Fruit fly (Drosophila melanogaster) whole organism, embryonic: ENCODE results near the gene CG32099.

Experiments
- Asciz ChIP-seq: fragments of 200-800 bp; sonication (Bioruptor generic); optimal IDR thresholded peaks from 2 replicates; lab custom pipeline; 2017; ENCODE audit warnings: missing biosample characterization, mild to moderate bottlenecking, missing genetic modification characterization, missing genetic modification reagents
- BEAF-32 ChIP-seq: fragments of 200-800 bp; sonication (Bioruptor generic); optimal IDR thresholded peaks from 3 replicates; lab custom pipeline; 2017; ENCODE audit warnings: missing biosample characterization, missing genetic modification characterization, mild to moderate bottlenecking, moderate library complexity, missing genetic modification reagents
- Bgb ChIP-seq: fragments of 200-800 bp; sonication (Bioruptor generic); IDR thresholded peaks from 2 replicates; pipeline ENCODE4 v1.3.6; 2022; ENCODE audit warnings: missing biosample characterization, missing genetic modification characterization; ENCODE audit not compliant: partially characterized antibody
- CG10321 ChIP-seq: fragments of 200-800 bp; sonication (Bioruptor generic); IDR thresholded peaks from 2 replicates; pipeline ENCODE4 v1.3.6; 2022; ENCODE audit warnings: missing biosample characterization, missing genetic modification characterization
- CG10543 ChIP-seq: fragments of 200-800 bp; sonication (Bioruptor generic); optimal IDR thresholded peaks from 3 replicates; lab custom pipeline; 2017; ENCODE audit warnings: missing biosample characterization, mild to moderate bottlenecking, missing genetic modification characterization, moderate library complexity
- CG11504 ChIP-seq: fragments of 200-800 bp; sonication (Bioruptor generic); optimal IDR thresholded peaks from 3 replicates; lab custom pipeline; 2019; ENCODE audit warnings: missing biosample characterization, mild to moderate bottlenecking, missing genetic modification characterization, moderate library complexity
- CG11560 ChIP-seq: fragments of 200-800 bp; sonication (Bioruptor generic); IDR thresholded peaks from 3 replicates; pipeline ENCODE4 v1.3.6; 2022; ENCODE audit warnings: missing biosample characterization, missing genetic modification characterization
- CG12071 ChIP-seq: fragments of 200-800 bp; sonication (Bioruptor generic); optimal IDR thresholded peaks from 3 replicates; lab custom pipeline; 2018; ENCODE audit warnings: missing biosample characterization, mild to moderate bottlenecking, missing genetic modification characterization
- CG12391 ChIP-seq: fragments of 200-800 bp; sonication (Bioruptor generic); optimal IDR thresholded peaks from 3 replicates; lab custom pipeline; 2018; ENCODE audit warnings: missing biosample characterization, mild to moderate bottlenecking, missing genetic modification characterization, moderate library complexity
- CG12659 ChIP-seq: fragments of 200-800 bp; sonication (Bioruptor generic); optimal IDR thresholded peaks from 3 replicates; lab custom pipeline; 2017; ENCODE audit warnings: mild to moderate bottlenecking, missing biosample characterization, missing genetic modification reagents, missing genetic modification characterization
- CG13287 ChIP-seq: fragments of 200-800 bp; sonication (Bioruptor generic); IDR thresholded peaks from 2 replicates; pipeline ENCODE4 v1.3.6; 2022; ENCODE audit warnings: missing biosample characterization, missing genetic modification characterization; ENCODE audit not compliant: partially characterized antibody
- CG1603 ChIP-seq: fragments of 200-800 bp; sonication (Bioruptor generic); optimal IDR thresholded peaks from 2 replicates; lab custom pipeline; 2019; ENCODE audit warnings: missing biosample characterization, mild to moderate bottlenecking, missing genetic modification characterization, moderate library complexity
- CG16863 ChIP-seq: fragments of 200-800 bp; sonication (Bioruptor generic); optimal IDR thresholded peaks from 3 replicates; lab custom pipeline; 2016; ENCODE audit warnings: missing biosample characterization, missing genetic modification characterization
- CG18599 ChIP-seq: fragments of 200-800 bp; sonication (Bioruptor generic); optimal IDR thresholded peaks from 3 replicates; lab custom pipeline; 2017; ENCODE audit warnings: missing biosample characterization, missing genetic modification characterization, mild to moderate bottlenecking, moderate library complexity, missing genetic modification reagents
- CG31441 ChIP-seq: fragments of 200-800 bp; sonication (Bioruptor generic); IDR thresholded peaks from 2 replicates; pipeline ENCODE4 v1.3.6; 2022; ENCODE audit warnings: missing biosample characterization, missing genetic modification characterization
- CG34422 ChIP-seq: fragments of 200-800 bp; sonication (Bioruptor generic); IDR thresholded peaks from 3 replicates; pipeline ENCODE4 v1.3.6; 2022; ENCODE audit warnings: missing biosample characterization, missing genetic modification characterization
- CG4617 ChIP-seq: fragments of 200-800 bp; sonication (Bioruptor generic); optimal IDR thresholded peaks from 3 replicates; lab custom pipeline; 2016; ENCODE audit warnings: missing biosample characterization, missing genetic modification characterization, borderline replicate concordance
- CG6175 ChIP-seq: fragments of 200-800 bp; sonication (Bioruptor generic); IDR thresholded peaks from 3 replicates; pipeline ENCODE4 v1.3.6; 2022; ENCODE audit warnings: missing biosample characterization, missing genetic modification characterization
- CG6654 ChIP-seq: fragments of 200-800 bp; sonication (Bioruptor generic); optimal IDR thresholded peaks from 2 replicates; lab custom pipeline; 2017; ENCODE audit warnings: missing biosample characterization, mild to moderate bottlenecking, missing genetic modification characterization
- CG9437 ChIP-seq: fragments of 200-800 bp; sonication (Bioruptor generic); optimal IDR thresholded peaks from 2 replicates; lab custom pipeline; 2018; ENCODE audit warnings: missing biosample characterization, mild to moderate bottlenecking, missing genetic modification characterization
- CoRest ChIP-seq: fragments of 200-800 bp; sonication (Bioruptor generic); optimal IDR thresholded peaks from 3 replicates; lab custom pipeline; 2018; ENCODE audit warnings: missing biosample characterization, mild to moderate bottlenecking, missing genetic modification characterization, moderate library complexity
- D19A ChIP-seq: fragments of 200-800 bp; optimal IDR thresholded peaks from 3 replicates; lab custom pipeline; 2019; ENCODE audit warnings: missing biosample characterization, mild to moderate bottlenecking, missing genetic modification characterization, moderate library complexity
- Dip3 ChIP-seq: fragments of 200-800 bp; sonication (Bioruptor generic); optimal IDR thresholded peaks from 3 replicates; lab custom pipeline; 2016; ENCODE audit warnings: missing biosample characterization, missing genetic modification characterization
- Dp ChIP-seq: fragments of 200-800 bp; sonication (Bioruptor generic); optimal IDR thresholded peaks from 2 replicates; lab custom pipeline; 2018; ENCODE audit warnings: missing biosample characterization, mild to moderate bottlenecking, missing genetic modification characterization, moderate library complexity
- Dref ChIP-seq: fragments of 200-800 bp; sonication (Bioruptor generic); IDR thresholded peaks from 2 replicates; pipeline ENCODE4 v1.3.6; 2022; ENCODE audit warnings: missing biosample characterization, missing genetic modification characterization
- E2f2 ChIP-seq: fragments of 200-800 bp; sonication (Bioruptor generic); IDR thresholded peaks from 2 replicates; pipeline ENCODE4 v1.3.6; 2022; ENCODE audit warnings: missing biosample characterization, missing genetic modification characterization
- Ets65A ChIP-seq: fragments of 200-800 bp; sonication (Bioruptor generic); peaks from one replicate; lab custom pipeline; 2016; ENCODE audit warnings: missing biosample characterization, missing genetic modification characterization
- Hr78 ChIP-seq, 2 experiments: fragments of 200-800 bp in 1 of 2; fragments of >200 bp in 1 of 2; sonication (Bioruptor generic) in 1 of 2; optimal IDR thresholded peaks; 2 replicates each; lab custom pipeline; 2017 to 2019; ENCODE audit warnings: missing biosample characterization in 2 of 2, missing genetic modification characterization in 2 of 2, mild to moderate bottlenecking in 1 of 2, moderate library complexity in 1 of 2
- Myb ChIP-seq: fragments of 200-800 bp; sonication (Bioruptor generic); optimal IDR thresholded peaks from 2 replicates; lab custom pipeline; 2016; ENCODE audit warnings: missing biosample characterization, missing genetic modification characterization
- Nf-YC ChIP-seq: fragments of 200-800 bp; optimal IDR thresholded peaks from 3 replicates; lab custom pipeline; 2019; ENCODE audit warnings: missing biosample characterization, mild to moderate bottlenecking, missing genetic modification characterization, moderate library complexity
- Poxn ChIP-seq: fragments of 200-800 bp; sonication (Bioruptor generic); IDR thresholded peaks from 2 replicates; pipeline ENCODE4 v1.3.6; 2022; ENCODE audit warnings: missing biosample characterization, missing genetic modification characterization
- Sox102F ChIP-seq: fragments of 200-800 bp; sonication (Bioruptor generic); optimal IDR thresholded peaks from 2 replicates; lab custom pipeline; 2018; ENCODE audit warnings: missing biosample characterization, mild to moderate bottlenecking, missing genetic modification characterization, moderate library complexity
- Spps ChIP-seq: fragments of 200-800 bp; sonication (Bioruptor generic); optimal IDR thresholded peaks from 2 replicates; lab custom pipeline; 2018; ENCODE audit warnings: missing biosample characterization, mild to moderate bottlenecking, missing genetic modification characterization
- Sry-δ ChIP-seq: fragments of 200-800 bp; sonication (Bioruptor generic); optimal IDR thresholded peaks from 2 replicates; lab custom pipeline; 2016; ENCODE audit warnings: missing biosample characterization, missing genetic modification characterization
- Ssrp ChIP-seq: fragments of 200-800 bp; sonication (Bioruptor generic); optimal IDR thresholded peaks from 2 replicates; lab custom pipeline; 2018; ENCODE audit warnings: missing biosample characterization, mild to moderate bottlenecking, missing genetic modification characterization, moderate library complexity
- bbx ChIP-seq: fragments of 200-800 bp; sonication (Bioruptor generic); IDR thresholded peaks from 2 replicates; pipeline ENCODE4 v1.3.6; 2022; ENCODE audit warnings: missing biosample characterization, missing genetic modification characterization; ENCODE audit not compliant: partially characterized antibody
- bcd ChIP-seq: fragments of 200-800 bp; sonication (Bioruptor generic); optimal IDR thresholded peaks from 2 replicates; lab custom pipeline; 2017; ENCODE audit warnings: missing biosample characterization, mild to moderate bottlenecking, missing genetic modification characterization
- br ChIP-seq: fragments of >200 bp; optimal IDR thresholded peaks from 2 replicates; lab custom pipeline; 2017
- chif ChIP-seq, 2 experiments: fragments of 200-800 bp; sonication (Bioruptor generic); optimal IDR thresholded peaks; 3 replicates each; lab custom pipeline; 2016; ENCODE audit warnings: missing biosample characterization in 2 of 2, missing genetic modification characterization in 2 of 2
- eve ChIP-seq, 2 experiments: fragments of >200 bp; optimal IDR thresholded peaks; 2 replicates each; lab custom pipeline; 2017; ENCODE audit warnings: missing biosample characterization in 2 of 2, missing genetic modification characterization in 2 of 2
- ewg ChIP-seq: fragments of 200-800 bp; sonication (Bioruptor generic); optimal IDR thresholded peaks from 3 replicates; lab custom pipeline; 2017; ENCODE audit warnings: mild to moderate bottlenecking, missing biosample characterization, missing genetic modification reagents, missing genetic modification characterization
- gfzf ChIP-seq: fragments of 200-800 bp; sonication (Bioruptor generic); optimal IDR thresholded peaks from 2 replicates; lab custom pipeline; 2016; ENCODE audit warnings: missing biosample characterization, mild to moderate bottlenecking, missing genetic modification characterization, moderate library complexity
- gsb ChIP-seq: fragments of 200-800 bp; sonication (Bioruptor generic); IDR thresholded peaks from 2 replicates; pipeline ENCODE4 v1.3.6; 2022; ENCODE audit warnings: missing biosample characterization, missing genetic modification characterization
- ken ChIP-seq: fragments of 200-800 bp; sonication (Bioruptor generic); IDR thresholded peaks from 3 replicates; pipeline ENCODE4 v1.3.6; 2022; ENCODE audit warnings: missing biosample characterization, missing genetic modification characterization
- nmo ChIP-seq: fragments of 200-800 bp; sonication (Bioruptor generic); optimal IDR thresholded peaks from 2 replicates; lab custom pipeline; 2018; ENCODE audit warnings: missing biosample characterization, mild to moderate bottlenecking, missing genetic modification characterization, moderate library complexity
- phol ChIP-seq: fragments of 200-800 bp; sonication (Bioruptor generic); optimal IDR thresholded peaks from 3 replicates; lab custom pipeline; 2018; ENCODE audit warnings: missing biosample characterization, mild to moderate bottlenecking, missing genetic modification characterization, moderate library complexity
- salm ChIP-seq: fragments of 200-800 bp; sonication (Bioruptor generic); optimal IDR thresholded peaks from 2 replicates; lab custom pipeline; 2018; ENCODE audit warnings: missing biosample characterization, mild to moderate bottlenecking, missing genetic modification characterization
- sisA ChIP-seq: fragments of 200-800 bp; sonication (Bioruptor generic); IDR thresholded peaks from 2 replicates; pipeline ENCODE4 v1.3.6; 2022; ENCODE audit warnings: missing biosample characterization, missing genetic modification characterization
- slbo ChIP-seq: fragments of 200-800 bp; sonication (Bioruptor generic); IDR thresholded peaks from 2 replicates; pipeline ENCODE4 v1.3.6; 2022; ENCODE audit warnings: missing biosample characterization, missing genetic modification characterization
- trh ChIP-seq: fragments of 200-800 bp; sonication (Bioruptor generic); optimal IDR thresholded peaks from 2 replicates; lab custom pipeline; 2016; ENCODE audit warnings: missing biosample characterization, missing genetic modification characterization
- zfh2 ChIP-seq: fragments of 200-800 bp; sonication (Bioruptor generic); optimal IDR thresholded peaks from 2 replicates; lab custom pipeline; 2016; ENCODE audit warnings: missing biosample characterization, missing genetic modification characterization

The CG32099 gene

DNA sequence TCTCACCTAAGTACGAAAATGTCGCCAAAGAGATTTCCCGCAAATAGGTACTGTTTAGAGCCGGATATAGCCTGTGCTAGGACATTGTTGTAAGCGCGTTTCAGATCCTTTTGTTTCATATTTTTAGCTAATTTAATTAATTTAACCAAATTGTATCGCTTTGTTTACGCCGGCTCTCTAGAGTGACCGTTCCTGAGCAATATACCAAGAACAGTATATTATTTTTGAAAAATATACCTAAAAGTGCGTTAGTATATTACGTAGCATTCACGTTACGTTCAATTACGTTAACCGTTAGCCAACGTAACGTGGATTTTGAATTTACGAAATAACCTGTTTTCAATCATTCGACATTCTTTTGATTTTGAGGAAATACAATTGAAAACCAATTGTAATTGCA, 44.4 kb downstream of the CG32099 start, which contains the start of gene thoc6:
thoc6 (minus strand) TSS at position 204 of the 400 bp plus-strand sequence.
- TF ChIP-seq Asciz (no peak), CG12659 (GFP tag; lab: Kevin White, UChicago) (no peak), sisA (GFP tag; lab: Robert Waterston, UW) (no peak), Poxn (GFP tag; lab: Robert Waterston, UW) (no peak), CG9437 (peak; percentile 99), CG12391 (tag; lab: Kevin White, UChicago) (no peak), CG10543 (no peak), nmo (GFP tag; lab: Kevin White, UChicago) (no peak), CG12071 (GFP tag; lab: Kevin White, UChicago) (no peak), E2f2 (GFP tag; lab: Robert Waterston, UW) (0 out of 2 replicates have a peak, but pooled peaks have one; percentile 38), CG11504 (tag; lab: Kevin White, UChicago) (no peak), D19A (tag; lab: Kevin White, UChicago) (no peak), CG1603 (tag; lab: Kevin White, UChicago) (no peak), Spps (no peak), Sry-δ (GFP tag; lab: Kevin White, UChicago) (no peak), CG18599 (GFP tag; lab: Kevin White, UChicago) (no peak), Hr78 (GFP tag; optimal IDR thresholded peaks at IDR 0.05; lab: Kevin White, UChicago) (no peak), bbx (GFP tag; lab: Robert Waterston, UW) (no peak), CG34422 (GFP tag; lab: Robert Waterston, UW) (peak; percentile 19; the same call in 1 of the 3 replicates), gsb (GFP tag; lab: Robert Waterston, UW) (no peak), zfh2 (GFP tag; lab: Kevin White, UChicago) (no peak), Nf-YC (tag; lab: Kevin White, UChicago) (no peak), phol (tag; lab: Kevin White, UChicago) (no peak), BEAF-32 (GFP tag; lab: Kevin White, UChicago) (peak; percentile 21), br (no peak), CG16863 (GFP tag; lab: Kevin White, UChicago) (no peak), chif (GFP tag; optimal IDR thresholded peaks at IDR 0.05; lab: Kevin White, UChicago) (no peak), ken (GFP tag; lab: Robert Waterston, UW) (no peak), Sox102F (GFP tag; lab: Kevin White, UChicago) (no peak), Dref (no peak), eve (GFP tag; optimal IDR thresholded peaks at IDR 0.05; lab: Kevin White, UChicago) (no peak), salm (tag; lab: Kevin White, UChicago) (no peak), CG13287 (peak; percentile 30; the same call in 1 of the 2 replicates), Bgb (GFP tag; lab: Robert Waterston, UW) (no peak), slbo (GFP tag; lab: Robert Waterston, UW) (no peak), Dip3 (GFP tag; lab: Kevin White, UChicago) (no peak), CG31441 (GFP tag; lab: Robert Waterston, UW) (no peak), CoRest (tag; lab: Kevin White, UChicago) (no peak), CG6175 (GFP tag; lab: Robert Waterston, UW) (no peak), Dp (GFP tag; lab: Kevin White, UChicago) (peak; percentile 54), Ets65A (GFP tag; lab: Kevin White, UChicago) (peak; percentile 44), gfzf (peak; percentile 75), Myb (GFP tag; lab: Kevin White, UChicago) (peak; percentile 91), Ssrp (tag; lab: Kevin White, UChicago) (no peak), ewg (GFP tag; lab: Kevin White, UChicago) (no peak), trh (GFP tag; lab: Kevin White, UChicago) (no peak), CG6654 (no peak), bcd (no peak), CG11560 (no peak), CG4617 (GFP tag; lab: Kevin White, UChicago) (peak; percentile 7), CG10321 (GFP tag; lab: Robert Waterston, UW) (no peak)
